Fruit fly (Drosophila melanogaster): ENCODE measurements around the gene Or33c.
A peak's percentile ranks its signal among the peaks of the same experiment; 100 is the strongest.

Gene Or33c

dm6 chr2L:11970853-11971397 lies 33.2 kb downstream of the Or33c start (continued):
- TF ChIP-seq CG7963 (GFP tag; IDR thresholded peaks at IDR 0.05; ENCODE audit: partially characterized antibody) (0 out of 3 replicates have a peak, but pooled peaks have one; percentile 36), Deaf1 (tag; optimal IDR thresholded peaks at IDR 0.05) (peak; percentile 78), CG32532 (GFP tag; IDR thresholded peaks at IDR 0.05) (peak; percentile 59), Hand (GFP tag; optimal IDR thresholded peaks at IDR 0.05) (no peak), grau (tag; optimal IDR thresholded peaks at IDR 0.05) (peak; percentile 76), CG5180 (GFP tag; optimal IDR thresholded peaks at IDR 0.05) (peak; percentile 97), tll (GFP tag; optimal IDR thresholded peaks at IDR 0.05) (peak in 1 of 2 experiments; percentile 77), eve (GFP tag; optimal IDR thresholded peaks at IDR 0.05) (no peak), row (GFP tag; IDR thresholded peaks at IDR 0.05) (peak; percentile 40; the same call in 2 of the 3 replicates), Lhr (GFP tag; optimal IDR thresholded peaks at IDR 0.05) (no peak), Ptx1 (GFP tag; IDR thresholded peaks at IDR 0.05) (0 out of 2 replicates have a peak, but pooled peaks have one; percentile 34), mld (GFP tag; IDR thresholded peaks at IDR 0.05; ENCODE audit: partially characterized antibody) (no peak), pan (optimal IDR thresholded peaks at IDR 0.05) (no peak), pan (GFP tag; optimal IDR thresholded peaks at IDR 0.05 in 1 of 2, IDR thresholded peaks at IDR 0.05 in 1 of 2) (peak in 1 of 2 experiments; percentile 28), CG42726 (GFP tag; IDR thresholded peaks at IDR 0.05; ENCODE audit: partially characterized antibody) (peak; percentile 19; the same call in 1 of the 2 replicates), Optix (GFP tag; IDR thresholded peaks at IDR 0.05) (0 out of 3 replicates have a peak, but pooled peaks have one; percentile 35), nmo (GFP tag; optimal IDR thresholded peaks at IDR 0.05) (peak; percentile 7), Trl (optimal IDR thresholded peaks at IDR 0.05) (peak; percentile 88 to 94), Trl (GFP tag; optimal IDR thresholded peaks at IDR 0.05) (peak; percentile 55), CG4617 (GFP tag; optimal IDR thresholded peaks at IDR 0.05; ENCODE audit: borderline replicate concordance) (no peak), CG18764 (GFP tag; optimal IDR thresholded peaks at IDR 0.05) (no peak), CG17568 (GFP tag; optimal IDR thresholded peaks at IDR 0.05) (no peak), sima (GFP tag; optimal IDR thresholded peaks at IDR 0.05) (no peak), zf30C (GFP tag; optimal IDR thresholded peaks at IDR 0.05) (no peak), ftz-f1 (GFP tag; optimal IDR thresholded peaks at IDR 0.05) (peak; percentile 58), Fer3 (tag; optimal IDR thresholded peaks at IDR 0.05) (no peak), nau (GFP tag; optimal IDR thresholded peaks at IDR 0.05) (no peak), tin (GFP tag; optimal IDR thresholded peaks at IDR 0.05) (no peak), onecut (GFP tag; IDR thresholded peaks at IDR 0.05) (peak; percentile 29; the same call in 1 of the 2 replicates), Dip2 (GFP tag; IDR thresholded peaks at IDR 0.05) (no peak), Side (GFP tag; optimal IDR thresholded peaks at IDR 0.05) (peak; percentile 25), PHDP (tag; optimal IDR thresholded peaks at IDR 0.05) (peak; percentile 33), ac (GFP tag; optimal IDR thresholded peaks at IDR 0.05) (peak; percentile 36), CG12744 (GFP tag; optimal IDR thresholded peaks at IDR 0.05) (no peak), gfzf (GFP tag; optimal IDR thresholded peaks at IDR 0.05) (no peak), dmrt99B (tag; optimal IDR thresholded peaks at IDR 0.05) (peak; percentile 8), CG4282 (GFP tag; optimal IDR thresholded peaks at IDR 0.05) (no peak), CG8281 (tag; optimal IDR thresholded peaks at IDR 0.05) (no peak), salm (tag; optimal IDR thresholded peaks at IDR 0.05) (no peak), Hmr (GFP tag; optimal IDR thresholded peaks at IDR 0.05) (peak; percentile 56), Drgx (GFP tag; IDR thresholded peaks at IDR 0.05) (0 out of 2 replicates have a peak, but pooled peaks have one; percentile 18), kni (GFP tag; optimal IDR thresholded peaks at IDR 0.05) (peak; percentile 68), NFAT (GFP tag; IDR thresholded peaks at IDR 0.05) (0 out of 2 replicates have a peak, but pooled peaks have one; percentile 21), sna (GFP tag; IDR thresholded peaks at IDR 0.05; ENCODE audit: partially characterized antibody) (0 out of 2 replicates have a peak, but pooled peaks have one; percentile 41), odd (GFP tag; optimal IDR thresholded peaks at IDR 0.05) (no peak), exex (tag; optimal IDR thresholded peaks at IDR 0.05) (peak; percentile 83), CG9932 (GFP tag; IDR thresholded peaks at IDR 0.05) (peak; percentile 35; the same call in 1 of the 2 replicates), Opbp (GFP tag; IDR thresholded peaks at IDR 0.05; ENCODE audit: partially characterized antibody) (0 out of 3 replicates have a peak, but pooled peaks have one; percentile 30), seq (GFP tag; IDR thresholded peaks at IDR 0.05) (peak; percentile 38; the same call in 1 of the 2 replicates)

Data from whole organism, embryonic.